Worm (Caenorhabditis elegans) whole organism, midembryonic: ENCODE measurements around the gene K03H1.12.

Experiments used
- flt-1 ChIP-seq: fragments of 200-800 bp; sonication (Bioruptor generic); IDR thresholded peaks from 2 replicates; pipeline ENCODE4 v1.3.6; 2022; ENCODE audit warnings: missing genetic modification characterization, missing compliant biosample characterization
- ref-1 ChIP-seq: fragments of 200-800 bp; sonication (Bioruptor generic); conservative IDR thresholded peaks from 2 replicates; pipeline ENCODE4 v1.3.6; 2022; ENCODE audit warnings: missing genetic modification reagents, missing genetic modification characterization, missing compliant biosample characterization

DNA sequence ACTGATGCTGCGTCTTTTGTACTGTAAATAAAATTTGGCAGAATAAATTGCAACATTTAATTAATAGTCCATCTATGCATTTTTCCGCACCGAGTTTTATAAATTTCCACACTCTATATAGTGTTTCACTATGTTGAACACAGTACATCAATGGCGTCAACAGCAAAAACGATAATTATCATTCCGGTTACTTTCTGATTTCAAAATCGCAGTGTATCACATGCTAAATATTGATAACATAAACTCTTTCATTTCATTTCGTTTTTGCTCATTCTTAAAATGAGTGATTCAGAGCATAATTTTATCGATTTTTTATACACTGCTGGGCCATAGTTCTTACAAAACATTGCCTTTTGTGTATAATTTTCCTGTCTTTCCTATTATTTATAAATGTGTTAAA lies 19.1 kb upstream of the K03H1.12 start:
- TF ChIP-seq ref-1 (no peak), flt-1 (GFP tag; lab: Robert Waterston, UW) (no peak)
